Fruit fly (Drosophila melanogaster): Measurements from ENCODE around the gene CG31698.
A peak's percentile ranks its signal among the peaks of the same experiment; 100 is the strongest.

Gene CG31698

dm6 chr2L:3152696-3153613 is 20.7 kb downstream of the CG31698 start (continued):
- peak; percentile 87 for TF ChIP-seq CG17802 (tag; optimal IDR thresholded peaks at IDR 0.05)
- peak; percentile 85 for TF ChIP-seq onecut (GFP tag; IDR thresholded peaks at IDR 0.05)
- peak; percentile 80 for TF ChIP-seq CG6683 (GFP tag; optimal IDR thresholded peaks at IDR 0.05)
- TF ChIP-seq Camta (GFP tag; optimal IDR thresholded peaks at IDR 0.05), result peak; percentile 94
- peak; percentile 94 for TF ChIP-seq maf-S (GFP tag; optimal IDR thresholded peaks at IDR 0.05)
- TF ChIP-seq CG9797 (GFP tag; optimal IDR thresholded peaks at IDR 0.05), result peak; percentile 36
- peak; percentile 96 for TF ChIP-seq nmo (GFP tag; optimal IDR thresholded peaks at IDR 0.05)
- TF ChIP-seq CG15269 (tag; optimal IDR thresholded peaks at IDR 0.05), result peak; percentile 90
- peak; percentile 94 for TF ChIP-seq CG1792 (GFP tag; optimal IDR thresholded peaks at IDR 0.05)
- TF ChIP-seq dan (GFP tag; IDR thresholded peaks at IDR 0.05), result peak; percentile 83
- TF ChIP-seq CG14965 (GFP tag; optimal IDR thresholded peaks at IDR 0.05; ENCODE audit: borderline replicate concordance), result peak; percentile 87
- peak; percentile 95 for TF ChIP-seq az2 (GFP tag; optimal IDR thresholded peaks at IDR 0.05)
- TF ChIP-seq usp (GFP tag; optimal IDR thresholded peaks at IDR 0.05), result no peak
- TF ChIP-seq row (GFP tag; IDR thresholded peaks at IDR 0.05), result peak; percentile 97
- TF ChIP-seq CG11456 (GFP tag; IDR thresholded peaks at IDR 0.05), result peak; percentile 90
- TF ChIP-seq eve (GFP tag; optimal IDR thresholded peaks at IDR 0.05), result peak in 1 of 2 experiments; percentile 97
- TF ChIP-seq ci (GFP tag; IDR thresholded peaks at IDR 0.05), result peak; percentile 98
- TF ChIP-seq wdn (GFP tag; IDR thresholded peaks at IDR 0.05), result peak; percentile 64; the same call in 1 of the 2 replicates
- TF ChIP-seq shn (GFP tag; optimal IDR thresholded peaks at IDR 0.05), result peak; percentile 94
- TF ChIP-seq NC2α (GFP tag; optimal IDR thresholded peaks at IDR 0.05), result peak; percentile 92
- peak; percentile 94 for TF ChIP-seq unpg (GFP tag; optimal IDR thresholded peaks at IDR 0.05)
- peak; percentile 96 for TF ChIP-seq gsb-n (tag; optimal IDR thresholded peaks at IDR 0.05)
- TF ChIP-seq CG6272 (GFP tag; IDR thresholded peaks at IDR 0.05), result peak; percentile 90
- peak; percentile 85 for TF ChIP-seq Fer3 (tag; optimal IDR thresholded peaks at IDR 0.05)
- TF ChIP-seq fd64A (GFP tag; optimal IDR thresholded peaks at IDR 0.05), result peak; percentile 96
- TF ChIP-seq CG7786 (GFP tag; optimal IDR thresholded peaks at IDR 0.05), result peak; percentile 92
- TF ChIP-seq Abd-B (GFP tag; optimal IDR thresholded peaks at IDR 0.05), result peak; percentile 91
- TF ChIP-seq sim (GFP tag; IDR thresholded peaks at IDR 0.05), result peak; percentile 95
- TF ChIP-seq CG18599 (GFP tag; optimal IDR thresholded peaks at IDR 0.05), result peak; percentile 92
- peak; percentile 95 for TF ChIP-seq CG11504 (tag; optimal IDR thresholded peaks at IDR 0.05)
- TF ChIP-seq CG15601 (tag; optimal IDR thresholded peaks at IDR 0.05), result peak; percentile 95
- no peak for TF ChIP-seq CG16813 (GFP tag; IDR thresholded peaks at IDR 0.05; ENCODE audit: partially characterized antibody)
- peak; percentile 89 for TF ChIP-seq CG12659 (GFP tag; optimal IDR thresholded peaks at IDR 0.05)
- peak; percentile 97 for TF ChIP-seq ken (GFP tag; IDR thresholded peaks at IDR 0.05)
- peak; percentile 36 for TF ChIP-seq luna (GFP tag; optimal IDR thresholded peaks at IDR 0.05)
- no peak for TF ChIP-seq Opbp (GFP tag; IDR thresholded peaks at IDR 0.05; ENCODE audit: partially characterized antibody)
- peak; percentile 87 for TF ChIP-seq NK7.1 (GFP tag; optimal IDR thresholded peaks at IDR 0.05)
- TF ChIP-seq tll (GFP tag; optimal IDR thresholded peaks at IDR 0.05), result no peak
- peak; percentile 70 for TF ChIP-seq Nf-YB (GFP tag; optimal IDR thresholded peaks at IDR 0.05)
- TF ChIP-seq Dad (GFP tag; optimal IDR thresholded peaks at IDR 0.05), result peak; percentile 91
- TF ChIP-seq org-1 (GFP tag; optimal IDR thresholded peaks at IDR 0.05), result peak; percentile 94
- peak; percentile 75 for TF ChIP-seq CG4404 (GFP tag; IDR thresholded peaks at IDR 0.05)
- peak; percentile 64; the same call in 1 of the 2 replicates for TF ChIP-seq CG8765 (GFP tag; IDR thresholded peaks at IDR 0.05)
- peak; percentile 97 for TF ChIP-seq CG9609 (GFP tag; optimal IDR thresholded peaks at IDR 0.05)
- peak; percentile 28 for TF ChIP-seq CG7928 (GFP tag; optimal IDR thresholded peaks at IDR 0.05)
- no peak for TF ChIP-seq Trl (optimal IDR thresholded peaks at IDR 0.05)
- TF ChIP-seq Trl (GFP tag; optimal IDR thresholded peaks at IDR 0.05), result peak; percentile 94
- TF ChIP-seq CG12942 (GFP tag; optimal IDR thresholded peaks at IDR 0.05), result peak; percentile 90

All from whole organism, embryonic.